Worm (Caenorhabditis elegans): ENCODE results near the gene nep-6.
"Not testable (repeated sequence)": the region's sequence is repeated elsewhere in the genome, so short reads cannot be mapped to it uniquely, and the experiment has no call there.

The nep-6 gene

ce11 chrII:3447906-3448305 is 31.3 kb downstream of the nep-6 start, which contains the start of gene C16C8.21:
C16C8.21 (plus strand) TSS chrII:3448206.
- TF ChIP-seq ztf-4 (tag; optimal IDR thresholded peaks at IDR 0.05) (no peak), unc-62 (GFP tag; optimal IDR thresholded peaks at IDR 0.05) (no peak), elt-3 (tag; optimal IDR thresholded peaks at IDR 0.05) (no peak), fos-1 (tag; optimal IDR thresholded peaks at IDR 0.05) (no peak), sea-2 (GFP tag; optimal IDR thresholded peaks at IDR 0.05) (no peak), nfya-1 (tag; optimal IDR thresholded peaks at IDR 0.05; ENCODE audit: insufficient read depth) (no peak), nhr-12 (tag; optimal IDR thresholded peaks at IDR 0.05) (no peak), unc-39 (tag; optimal IDR thresholded peaks at IDR 0.05) (no peak), lin-15B (tag; optimal IDR thresholded peaks at IDR 0.05) (no peak), aly-2 (tag; optimal IDR thresholded peaks at IDR 0.05) (no peak), lsy-12 (tag; optimal IDR thresholded peaks at IDR 0.05) (no peak), nhr-76 (tag; optimal IDR thresholded peaks at IDR 0.05) (no peak), hmg-11 (tag; optimal IDR thresholded peaks at IDR 0.05) (no peak), pha-4 (tag; optimal IDR thresholded peaks at IDR 0.05) (no peak), fkh-10 (GFP tag; optimal IDR thresholded peaks at IDR 0.05) (no peak)

ce11 chrII:3448776-3449280 is 32.2 kb downstream of the nep-6 start, which contains the start of gene C16C8.25:
C16C8.25 (plus strand) TSS chrII:3449230.
- TF ChIP-seq unc-39 (tag; optimal IDR thresholded peaks at IDR 0.05) (no peak), pha-4 (tag; optimal IDR thresholded peaks at IDR 0.05) (no peak), R02D3.7 (tag; optimal IDR thresholded peaks at IDR 0.05) (no peak), mdl-1 (tag; optimal IDR thresholded peaks at IDR 0.05) (no peak), ceh-28 (tag; optimal IDR thresholded peaks at IDR 0.05) (no peak), mml-1 (tag; optimal IDR thresholded peaks at IDR 0.05) (no peak), nhr-77 (tag; optimal IDR thresholded peaks at IDR 0.05) (no peak), daf-12 (tag; optimal IDR thresholded peaks at IDR 0.05) (no peak)

- TF ChIP-seq mml-1, hmg-11, aly-2 (tag; optimal IDR thresholded peaks at IDR 0.05): not testable (repeated sequence)
Observed at ce11 chrII:3449514-3449913, 32.9 kb downstream of the nep-6 start, which contains the start of gene C16C8.14. C16C8.14 (plus strand) TSS chrII:3449814.

DNA sequence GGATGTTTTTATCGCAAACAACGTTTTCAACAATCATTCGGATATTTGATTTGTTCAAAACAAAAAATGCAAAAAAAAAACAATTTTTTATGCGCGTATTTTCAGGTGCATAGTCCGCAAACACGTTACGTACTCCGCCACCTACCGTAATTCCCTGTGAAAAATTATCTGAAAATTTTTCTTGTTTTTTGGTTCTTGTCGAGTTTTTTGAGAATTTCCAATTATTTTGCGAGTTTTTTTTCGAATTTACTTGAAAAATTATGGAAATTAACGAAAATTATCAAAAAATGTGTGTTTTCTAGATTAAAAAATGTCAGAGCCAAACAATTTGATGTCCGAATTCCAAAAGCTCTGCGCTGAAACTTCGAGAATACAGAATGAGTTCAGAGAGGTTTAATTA is 35.8 kb downstream of the nep-6 start, which contains the start of gene C16C8.12:
Gene C16C8.12, plus strand, starts transcription at position 301 of the 400 bp plus-strand sequence.
- TF ChIP-seq ceh-28 (tag; optimal IDR thresholded peaks at IDR 0.05) = no peak
- TF ChIP-seq nhr-77 (tag; optimal IDR thresholded peaks at IDR 0.05) = no peak
- no peak for TF ChIP-seq sea-2 (GFP tag; optimal IDR thresholded peaks at IDR 0.05)
- no peak for TF ChIP-seq lin-15B (tag; optimal IDR thresholded peaks at IDR 0.05)
- TF ChIP-seq ZK546.5 (tag; optimal IDR thresholded peaks at IDR 0.05) = no peak

- TF ChIP-seq nhr-28 (tag; optimal IDR thresholded peaks at IDR 0.05) (no peak), zag-1 (tag; optimal IDR thresholded peaks at IDR 0.05) (no peak), nhr-11 (tag; optimal IDR thresholded peaks at IDR 0.05) (no peak), elt-2 (tag; optimal IDR thresholded peaks at IDR 0.05) (no peak), aly-2 (tag; optimal IDR thresholded peaks at IDR 0.05) (no peak), ztf-4 (tag; optimal IDR thresholded peaks at IDR 0.05) (no peak)
Observed at ce11 chrII:3453521-3453920, 36.9 kb downstream of the nep-6 start, which contains the start of gene C16C8.11. C16C8.11 (plus strand) TSS chrII:3453708.

ce11 chrII:3458209-3458608 is 41.6 kb downstream of the nep-6 start, which contains the start of the genes C16C8.26 and C16C8.19:
C16C8.26 (minus strand) TSS chrII:3458309.
C16C8.19 (plus strand) TSS chrII:3458487.
- no peak for TF ChIP-seq fos-1 (tag; optimal IDR thresholded peaks at IDR 0.05)
- no peak for TF ChIP-seq elt-3 (tag; optimal IDR thresholded peaks at IDR 0.05)
- no peak for TF ChIP-seq mml-1 (tag; optimal IDR thresholded peaks at IDR 0.05)
- no peak for TF ChIP-seq ceh-9 (tag; optimal IDR thresholded peaks at IDR 0.05)
- TF ChIP-seq tbx-2 (tag; optimal IDR thresholded peaks at IDR 0.05) = no peak
- no peak for TF ChIP-seq nhr-77 (tag; optimal IDR thresholded peaks at IDR 0.05)
- no peak for TF ChIP-seq elt-2 (tag; optimal IDR thresholded peaks at IDR 0.05)
- no peak for TF ChIP-seq ceh-16 (tag; optimal IDR thresholded peaks at IDR 0.05)
- no peak for TF ChIP-seq eor-1 (tag; optimal IDR thresholded peaks at IDR 0.05)
- TF ChIP-seq nhr-28 (tag; optimal IDR thresholded peaks at IDR 0.05) = no peak
- TF ChIP-seq egl-27 (tag; optimal IDR thresholded peaks at IDR 0.05) = no peak
- TF ChIP-seq sea-2 (GFP tag; optimal IDR thresholded peaks at IDR 0.05) = no peak
